Worm (Caenorhabditis elegans): ENCODE data around the gene mask-1.

- TF ChIP-seq ets-4 (GFP tag; optimal IDR thresholded peaks at IDR 0.05) (no peak), lsl-1 (GFP tag; optimal IDR thresholded peaks at IDR 0.05) (no peak), snpc-1.1 (tag; optimal IDR thresholded peaks at IDR 0.05; ENCODE audit: insufficient read depth) (no peak), nfya-1 (tag; optimal IDR thresholded peaks at IDR 0.05; ENCODE audit: borderline replicate concordance, insufficient read depth) (no peak), B0336.3 (GFP tag; IDR thresholded peaks at IDR 0.05) (no peak), egl-44 (GFP tag; IDR thresholded peaks at IDR 0.05) (no peak), F49E8.2 (tag; optimal IDR thresholded peaks at IDR 0.05; ENCODE audit: insufficient read depth) (no peak), ztf-18 (tag; optimal IDR thresholded peaks at IDR 0.05) (peak; percentile 47)
These were observed 6.9 kb upstream of the mask-1 start, which contains the start of gene pges-2 for ce11 chrIV:10367740-10368246.
